Fruit fly (Drosophila melanogaster) whole organism, embryonic: Measurements from ENCODE around the gene Ugt49B2.

ENCODE experiments used
- Ada2b ChIP-seq: fragments of 200-800 bp; sonication (Bioruptor generic); IDR thresholded peaks from 2 replicates; pipeline ENCODE4 v1.3.6; 2022; ENCODE audit warnings: missing biosample characterization, missing genetic modification characterization
- B-H2 ChIP-seq: fragments of 200-800 bp; sonication (Bioruptor generic); optimal IDR thresholded peaks from 2 replicates; lab custom pipeline; 2018; ENCODE audit warnings: missing biosample characterization, mild to moderate bottlenecking, missing genetic modification characterization
- CG10366 ChIP-seq: fragments of 200-800 bp; sonication (Bioruptor generic); IDR thresholded peaks from 2 replicates; pipeline ENCODE4 v1.3.6; 2022; ENCODE audit warnings: missing biosample characterization, missing genetic modification characterization
- CG12071 ChIP-seq: fragments of 200-800 bp; sonication (Bioruptor generic); optimal IDR thresholded peaks from 3 replicates; lab custom pipeline; 2018; ENCODE audit warnings: missing biosample characterization, mild to moderate bottlenecking, missing genetic modification characterization
- CG13287 ChIP-seq: fragments of 200-800 bp; sonication (Bioruptor generic); IDR thresholded peaks from 2 replicates; pipeline ENCODE4 v1.3.6; 2022; ENCODE audit warnings: missing biosample characterization, missing genetic modification characterization; ENCODE audit not compliant: partially characterized antibody
- CG13624 ChIP-seq: fragments of 200-800 bp; sonication (Bioruptor generic); optimal IDR thresholded peaks from 2 replicates; lab custom pipeline; 2016; ENCODE audit warnings: missing biosample characterization, missing genetic modification characterization
- CG14050 ChIP-seq: fragments of 200-800 bp; sonication (Bioruptor generic); IDR thresholded peaks from 3 replicates; pipeline ENCODE4 v1.3.6; 2022; ENCODE audit warnings: missing biosample characterization, missing genetic modification characterization
- CG14965 ChIP-seq: fragments of 200-800 bp; sonication (Bioruptor generic); optimal IDR thresholded peaks from 2 replicates; lab custom pipeline; 2016; ENCODE audit warnings: missing biosample characterization, missing genetic modification characterization, borderline replicate concordance
- CG1529 ChIP-seq: fragments of 200-800 bp; sonication (Bioruptor generic); optimal IDR thresholded peaks from 3 replicates; lab custom pipeline; 2018; ENCODE audit warnings: missing biosample characterization, missing genetic modification characterization
- CG17359 ChIP-seq: fragments of 200-800 bp; sonication (Bioruptor generic); optimal IDR thresholded peaks from 3 replicates; lab custom pipeline; 2018; ENCODE audit warnings: missing biosample characterization, mild to moderate bottlenecking, missing genetic modification characterization, moderate library complexity
- CG17385 ChIP-seq: fragments of 200-800 bp; sonication (Bioruptor generic); optimal IDR thresholded peaks from 3 replicates; lab custom pipeline; 2018; ENCODE audit warnings: missing biosample characterization, mild to moderate bottlenecking, missing genetic modification characterization
- CG18011 ChIP-seq: fragments of 200-800 bp; sonication (Bioruptor generic); optimal IDR thresholded peaks from 2 replicates; lab custom pipeline; 2017; ENCODE audit warnings: missing biosample characterization, missing genetic modification characterization, mild to moderate bottlenecking, moderate library complexity, missing genotype
- CG18619 ChIP-seq: fragments of 200-800 bp; sonication (Bioruptor generic); optimal IDR thresholded peaks from 3 replicates; lab custom pipeline; 2017; ENCODE audit warnings: missing biosample characterization, mild to moderate bottlenecking, missing genetic modification characterization
- CG32532 ChIP-seq: fragments of 200-800 bp; sonication (Bioruptor generic); IDR thresholded peaks from 2 replicates; pipeline ENCODE4 v1.3.6; 2022; ENCODE audit warnings: missing biosample characterization, missing genetic modification characterization
- CG4328 ChIP-seq: fragments of 200-800 bp; sonication (Bioruptor generic); optimal IDR thresholded peaks from 3 replicates; lab custom pipeline; 2017; ENCODE audit warnings: missing biosample characterization, missing genetic modification reagents, missing genetic modification characterization
- CG4404 ChIP-seq: fragments of 200-800 bp; sonication (Bioruptor generic); IDR thresholded peaks from 2 replicates; pipeline ENCODE4 v1.3.6; 2022; ENCODE audit warnings: missing biosample characterization, missing genetic modification characterization
- CG6272 ChIP-seq: fragments of 200-800 bp; sonication (Bioruptor generic); IDR thresholded peaks from 2 replicates; pipeline ENCODE4 v1.3.6; 2022; ENCODE audit warnings: missing biosample characterization, missing genetic modification characterization
- CG8089 ChIP-seq: fragments of 200-800 bp; sonication (Bioruptor generic); optimal IDR thresholded peaks from 3 replicates; lab custom pipeline; 2016; ENCODE audit warnings: missing biosample characterization, missing genetic modification characterization
- CG8290 ChIP-seq, 3 experiments: fragments of 200-800 bp; sonication (Bioruptor generic); optimal IDR thresholded peaks; 2 replicates each; lab custom pipeline; 2016 to 2019; ENCODE audit warnings: missing biosample characterization in 3 of 3, missing genetic modification characterization in 3 of 3, mild to moderate bottlenecking in 2 of 3, moderate library complexity in 1 of 3
- CG9437 ChIP-seq: fragments of 200-800 bp; sonication (Bioruptor generic); optimal IDR thresholded peaks from 2 replicates; lab custom pipeline; 2018; ENCODE audit warnings: missing biosample characterization, mild to moderate bottlenecking, missing genetic modification characterization
- CG9876 ChIP-seq: fragments of 200-800 bp; sonication (Bioruptor generic); optimal IDR thresholded peaks from 2 replicates; lab custom pipeline; 2016; ENCODE audit warnings: missing biosample characterization, missing genetic modification characterization
- D19A ChIP-seq: fragments of 200-800 bp; optimal IDR thresholded peaks from 3 replicates; lab custom pipeline; 2019; ENCODE audit warnings: missing biosample characterization, mild to moderate bottlenecking, missing genetic modification characterization, moderate library complexity
- Doc3 ChIP-seq: fragments of 200-800 bp; sonication (Bioruptor generic); IDR thresholded peaks from 3 replicates; pipeline ENCODE4 v1.3.6; 2022; ENCODE audit warnings: missing biosample characterization, missing genetic modification characterization; ENCODE audit not compliant: partially characterized antibody
- Hey ChIP-seq: fragments of 200-800 bp; sonication (Bioruptor generic); optimal IDR thresholded peaks from 3 replicates; lab custom pipeline; 2018; ENCODE audit warnings: missing biosample characterization, mild to moderate bottlenecking, missing genetic modification characterization
- Hr3 ChIP-seq: fragments of 200-800 bp; sonication (Bioruptor generic); optimal IDR thresholded peaks from 3 replicates; lab custom pipeline; 2016; ENCODE audit warnings: missing biosample characterization, missing genetic modification characterization
- Med ChIP-seq: fragments of 200-800 bp; sonication (Bioruptor generic); peaks from one replicate; lab custom pipeline; 2016; ENCODE audit warnings: missing biosample characterization, missing genetic modification characterization, mild to moderate bottlenecking, inconsistent platforms, moderate library complexity
- Myb ChIP-seq: fragments of 200-800 bp; sonication (Bioruptor generic); optimal IDR thresholded peaks from 2 replicates; lab custom pipeline; 2016; ENCODE audit warnings: missing biosample characterization, missing genetic modification characterization
- NK7.1 ChIP-seq: fragments of 200-800 bp; sonication (Bioruptor generic); optimal IDR thresholded peaks from 3 replicates; lab custom pipeline; 2016; ENCODE audit warnings: missing biosample characterization, missing genetic modification characterization
- Oli ChIP-seq: fragments of 200-800 bp; sonication (Bioruptor generic); optimal IDR thresholded peaks from 2 replicates; lab custom pipeline; 2018; ENCODE audit warnings: missing biosample characterization, mild to moderate bottlenecking, missing genetic modification characterization, moderate library complexity
- Ravus ChIP-seq: fragments of 200-800 bp; sonication (Bioruptor generic); IDR thresholded peaks from 2 replicates; pipeline ENCODE4 v1.3.6; 2022; ENCODE audit warnings: missing biosample characterization, missing genetic modification characterization
- bcd ChIP-seq: fragments of 200-800 bp; sonication (Bioruptor generic); optimal IDR thresholded peaks from 2 replicates; lab custom pipeline; 2017; ENCODE audit warnings: missing biosample characterization, mild to moderate bottlenecking, missing genetic modification characterization
- cato ChIP-seq: fragments of 200-800 bp; sonication (Bioruptor generic); optimal IDR thresholded peaks from 2 replicates; lab custom pipeline; 2016; ENCODE audit warnings: missing biosample characterization, missing genetic modification characterization, borderline replicate concordance
- chif ChIP-seq, 2 experiments: fragments of 200-800 bp; sonication (Bioruptor generic); optimal IDR thresholded peaks; 3 replicates each; lab custom pipeline; 2016; ENCODE audit warnings: missing biosample characterization in 2 of 2, missing genetic modification characterization in 2 of 2
- ci ChIP-seq: fragments of 200-800 bp; sonication (Bioruptor generic); IDR thresholded peaks from 3 replicates; pipeline ENCODE4 v1.3.6; 2022; ENCODE audit warnings: missing biosample characterization, missing genetic modification characterization
- emc ChIP-seq: fragments of 200-800 bp; sonication (Bioruptor generic); optimal IDR thresholded peaks from 2 replicates; lab custom pipeline; 2016; ENCODE audit warnings: missing biosample characterization, missing genetic modification characterization
- ems ChIP-seq: fragments of 200-800 bp; sonication (Bioruptor generic); optimal IDR thresholded peaks from 3 replicates; lab custom pipeline; 2016; ENCODE audit warnings: missing biosample characterization, missing genetic modification characterization
- fru ChIP-seq: fragments of >200 bp; optimal IDR thresholded peaks from 2 replicates; lab custom pipeline; 2017
- kay ChIP-seq: fragments of 200-800 bp; sonication (Bioruptor generic); optimal IDR thresholded peaks from 2 replicates; lab custom pipeline; 2016; ENCODE audit warnings: missing biosample characterization, missing genetic modification characterization
- ken ChIP-seq: fragments of 200-800 bp; sonication (Bioruptor generic); IDR thresholded peaks from 3 replicates; pipeline ENCODE4 v1.3.6; 2022; ENCODE audit warnings: missing biosample characterization, missing genetic modification characterization
- klu ChIP-seq: fragments of 200-800 bp; sonication (Bioruptor generic); IDR thresholded peaks from 2 replicates; pipeline ENCODE4 v1.3.6; 2022; ENCODE audit warnings: missing biosample characterization, missing genetic modification characterization
- knrl ChIP-seq: fragments of 200-800 bp; sonication (Bioruptor generic); IDR thresholded peaks from 3 replicates; pipeline ENCODE4 v1.3.6; 2022; ENCODE audit warnings: missing biosample characterization, missing genetic modification characterization; ENCODE audit not compliant: partially characterized antibody
- salm ChIP-seq: fragments of 200-800 bp; sonication (Bioruptor generic); optimal IDR thresholded peaks from 2 replicates; lab custom pipeline; 2018; ENCODE audit warnings: missing biosample characterization, mild to moderate bottlenecking, missing genetic modification characterization
- sd ChIP-seq: fragments of 200-800 bp; sonication (Bioruptor generic); optimal IDR thresholded peaks from 3 replicates; lab custom pipeline; 2018; ENCODE audit warnings: missing biosample characterization, mild to moderate bottlenecking, missing genetic modification characterization, moderate library complexity
- sens ChIP-seq: fragments of 200-800 bp; sonication (Bioruptor generic); peaks from one replicate; lab custom pipeline; 2016; ENCODE audit warnings: missing biosample characterization, missing genetic modification characterization
- sens-2 ChIP-seq: fragments of 200-800 bp; sonication (Bioruptor generic); IDR thresholded peaks from 2 replicates; pipeline ENCODE4 v1.3.6; 2022; ENCODE audit warnings: missing biosample characterization, missing genetic modification characterization
- shn ChIP-seq: fragments of 200-800 bp; sonication (Bioruptor generic); optimal IDR thresholded peaks from 3 replicates; lab custom pipeline; 2016; ENCODE audit warnings: missing biosample characterization, missing genetic modification characterization
- sima ChIP-seq: fragments of 200-800 bp; sonication (Bioruptor generic); optimal IDR thresholded peaks from 2 replicates; lab custom pipeline; 2016; ENCODE audit warnings: missing biosample characterization, missing genetic modification characterization
- sob ChIP-seq: fragments of 200-800 bp; sonication (Bioruptor generic); IDR thresholded peaks from 2 replicates; pipeline ENCODE4 v1.3.6; 2022; ENCODE audit warnings: missing biosample characterization, missing genetic modification characterization
- tap ChIP-seq: fragments of 200-800 bp; optimal IDR thresholded peaks from 3 replicates; lab custom pipeline; 2019; ENCODE audit warnings: missing biosample characterization, mild to moderate bottlenecking, missing genetic modification characterization, moderate library complexity
- twi ChIP-seq: fragments of 200-800 bp; optimal IDR thresholded peaks from 2 replicates; lab custom pipeline; 2019; ENCODE audit warnings: missing biosample characterization, mild to moderate bottlenecking, missing genetic modification characterization, moderate library complexity
- vfl ChIP-seq: fragments of 200-800 bp; sonication (Bioruptor generic); optimal IDR thresholded peaks from 2 replicates; lab custom pipeline; 2016; ENCODE audit warnings: missing biosample characterization, missing genetic modification characterization
- z ChIP-seq: fragments of 200-800 bp; sonication (Bioruptor generic); IDR thresholded peaks from 3 replicates; pipeline ENCODE4 v1.3.6; 2022; ENCODE audit warnings: missing biosample characterization, missing genetic modification characterization

Gene Ugt49B2

DNA sequence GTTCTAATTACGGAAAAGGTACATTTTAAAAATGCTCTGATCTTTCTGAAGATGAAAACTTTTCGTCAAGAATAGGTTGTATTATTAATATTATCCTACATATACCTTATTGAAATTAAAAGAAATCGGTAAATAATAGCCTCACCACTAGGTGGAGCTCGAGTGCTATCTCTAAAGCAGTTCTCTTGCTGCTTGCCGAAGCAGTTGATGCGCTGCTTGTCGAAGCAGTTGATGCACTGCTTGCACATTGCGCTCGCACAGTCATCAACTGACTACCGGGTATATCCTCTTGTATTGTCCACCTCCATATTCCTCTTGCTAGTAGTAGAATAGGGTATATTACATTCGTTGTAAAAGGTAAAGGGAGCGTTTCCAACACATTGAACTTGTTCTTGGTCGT lies 8.8 kb upstream of the Ugt49B2 start (continued):
- TF ChIP-seq CG12071 (GFP tag; lab: Kevin White, UChicago) (no peak), knrl (GFP tag; lab: Robert Waterston, UW) (peak; percentile 81; the same call in 2 of the 3 replicates), CG17385 (no peak), CG6272 (GFP tag; lab: Robert Waterston, UW) (peak; percentile 36; the same call in 1 of the 2 replicates), fru (lab: Kevin White, UChicago) (no peak), CG14965 (GFP tag; lab: Kevin White, UChicago) (no peak), sens-2 (no peak), CG1529 (no peak), Doc3 (no peak), CG4328 (GFP tag; lab: Kevin White, UChicago) (no peak), CG13624 (peak; percentile 7), Ravus (no peak), ken (GFP tag; lab: Robert Waterston, UW) (peak; percentile 27; the same call in 2 of the 3 replicates), ems (no peak), Med (GFP tag; lab: Kevin White, UChicago) (no peak), CG18011 (GFP tag; lab: Kevin White, UChicago) (no peak), bcd (GFP tag; lab: Kevin White, UChicago) (peak; percentile 2), CG18619 (GFP tag; lab: Kevin White, UChicago) (no peak), z (no peak), D19A (tag; lab: Kevin White, UChicago) (peak; percentile 60), CG32532 (peak; percentile 63), chif (GFP tag; optimal IDR thresholded peaks at IDR 0.05; lab: Kevin White, UChicago) (peak in 1 of 2 experiments; percentile 55), sd (no peak), Oli (tag; lab: Kevin White, UChicago) (no peak), Hr3 (GFP tag; lab: Kevin White, UChicago) (no peak), sens (no peak), emc (no peak), CG14050 (GFP tag; lab: Robert Waterston, UW) (no peak), CG17359 (tag; lab: Kevin White, UChicago) (no peak), sima (GFP tag; lab: Kevin White, UChicago) (no peak), Myb (GFP tag; lab: Kevin White, UChicago) (peak; percentile 91), Hey (no peak), vfl (GFP tag; lab: Kevin White, UChicago) (no peak), CG9437 (GFP tag; lab: Kevin White, UChicago) (no peak), tap (tag; lab: Kevin White, UChicago) (no peak), kay (GFP tag; lab: Kevin White, UChicago) (peak; percentile 92), CG4404 (GFP tag; lab: Robert Waterston, UW) (no peak), NK7.1 (GFP tag; lab: Kevin White, UChicago) (no peak), salm (tag; lab: Kevin White, UChicago) (no peak), ci (GFP tag; lab: Robert Waterston, UW) (0 out of 3 replicates have a peak, but pooled peaks have one; percentile 22), shn (GFP tag; lab: Kevin White, UChicago) (no peak), sob (GFP tag; lab: Robert Waterston, UW) (peak; percentile 65), CG8089 (GFP tag; lab: Kevin White, UChicago) (no peak), klu (GFP tag; lab: Robert Waterston, UW) (0 out of 2 replicates have a peak, but pooled peaks have one; percentile 11), CG9876 (GFP tag; lab: Kevin White, UChicago) (no peak), CG10366 (GFP tag; lab: Robert Waterston, UW) (no peak), CG8290 (GFP tag; optimal IDR thresholded peaks at IDR 0.05; lab: Kevin White, UChicago) (peak; percentile 82), CG8290 (tag; optimal IDR thresholded peaks at IDR 0.05; lab: Kevin White, UChicago) (peak in 1 of 2 experiments; percentile 9), twi (tag; lab: Kevin White, UChicago) (no peak), cato (GFP tag; lab: Kevin White, UChicago) (no peak), B-H2 (no peak), CG13287 (GFP tag; lab: Robert Waterston, UW) (no peak; the same call in 1 of the 2 replicates), Ada2b (GFP tag; lab: Robert Waterston, UW) (0 out of 2 replicates have a peak, but pooled peaks have one; percentile 21)
